Fruit fly (Drosophila melanogaster): Measurements from ENCODE around the gene CG34178.

CG34178 gene

DNA sequence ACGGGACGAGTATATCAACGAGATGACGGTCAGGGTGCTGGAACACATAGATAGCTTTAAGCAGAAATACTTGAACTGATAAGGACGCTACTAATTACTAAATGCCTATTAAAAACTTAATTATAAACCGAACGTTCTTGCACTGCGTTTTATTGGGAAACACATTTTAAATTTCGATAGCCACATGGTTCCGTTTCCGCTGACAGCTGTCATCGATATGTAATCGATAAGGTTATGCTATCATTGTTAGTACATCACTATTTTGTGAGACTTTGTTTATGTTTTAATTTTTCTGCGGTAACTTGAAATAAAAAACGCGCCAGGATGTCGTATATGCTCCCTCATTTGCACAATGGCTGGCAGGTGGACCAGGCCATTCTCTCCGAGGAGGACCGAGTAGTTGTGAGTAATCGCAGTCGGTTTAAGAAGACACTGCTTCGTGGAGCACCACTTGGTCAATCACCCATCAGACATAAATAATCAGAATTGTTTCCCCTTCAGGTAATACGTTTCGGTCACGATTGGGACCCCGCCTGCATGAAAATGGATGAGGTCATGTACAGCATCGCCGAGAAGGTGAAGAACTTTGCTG, 30.6 kb upstream of the CG34178 start, which contains the start of gene Dim1 (continued):
- peak; percentile 67; the same call in 2 of the 3 replicates for TF ChIP-seq CG7963 (GFP tag; IDR thresholded peaks at IDR 0.05; ENCODE audit: partially characterized antibody)
- TF ChIP-seq HLH4C (GFP tag; IDR thresholded peaks at IDR 0.05; ENCODE audit: partially characterized antibody), result peak; percentile 78
- peak; percentile 70 for TF ChIP-seq NfI (GFP tag; optimal IDR thresholded peaks at IDR 0.05)
- TF ChIP-seq CG33213 (GFP tag; optimal IDR thresholded peaks at IDR 0.05), result peak; percentile 49
- peak; percentile 5 for TF ChIP-seq CG3163 (GFP tag; optimal IDR thresholded peaks at IDR 0.05)
- peak; percentile 27; the same call in 1 of the 2 replicates for TF ChIP-seq inv (GFP tag; IDR thresholded peaks at IDR 0.05; ENCODE audit: partially characterized antibody)
- peak; percentile 15 for TF ChIP-seq ems (GFP tag; optimal IDR thresholded peaks at IDR 0.05)
- peak; percentile 54 for TF ChIP-seq CG15514 (GFP tag; optimal IDR thresholded peaks at IDR 0.05)
- no peak for TF ChIP-seq Nf-YC (tag; optimal IDR thresholded peaks at IDR 0.05)
- no peak for TF ChIP-seq Blimp-1 (GFP tag; optimal IDR thresholded peaks at IDR 0.05)
- peak; percentile 25 for TF ChIP-seq Side (GFP tag; optimal IDR thresholded peaks at IDR 0.05)
- peak; percentile 29 for TF ChIP-seq Mad (GFP tag; optimal IDR thresholded peaks at IDR 0.05)
- TF ChIP-seq CG1233 (GFP tag; optimal IDR thresholded peaks at IDR 0.05), result peak; percentile 16
- TF ChIP-seq E2f2 (GFP tag; IDR thresholded peaks at IDR 0.05), result peak; percentile 94
- no peak for TF ChIP-seq esg (GFP tag; conservative IDR thresholded peaks at IDR 0.05)
- TF ChIP-seq chinmo (GFP tag; IDR thresholded peaks at IDR 0.05; ENCODE audit: partially characterized antibody), result peak; percentile 78; the same call in 1 of the 4 replicates

dm6 chr2L:4410855-4411254, 22.9 kb upstream of the CG34178 start, which contains the start of gene CG43055:
TSS of gene CG43055 (plus strand) at chr2L:4411155.
- TF ChIP-seq sens (GFP tag) (peak; percentile 9), vnd (GFP tag; IDR thresholded peaks at IDR 0.05; ENCODE audit: partially characterized antibody) (no peak), CG14965 (GFP tag; optimal IDR thresholded peaks at IDR 0.05; ENCODE audit: borderline replicate concordance) (no peak)

- no peak for TF ChIP-seq CG7786 (GFP tag; optimal IDR thresholded peaks at IDR 0.05)
- TF ChIP-seq Xrp1 (GFP tag; IDR thresholded peaks at IDR 0.05), result no peak
- TF ChIP-seq crol (GFP tag; IDR thresholded peaks at IDR 0.05), result peak; percentile 26; the same call in 1 of the 2 replicates
- peak; percentile 70 for TF ChIP-seq scrt (GFP tag; optimal IDR thresholded peaks at IDR 0.05)
- TF ChIP-seq abd-A (tag; optimal IDR thresholded peaks at IDR 0.05), result peak; percentile 77
Measured at dm6 chr2L:4414059-4414458, 19.6 kb upstream of the CG34178 start.

DNA sequence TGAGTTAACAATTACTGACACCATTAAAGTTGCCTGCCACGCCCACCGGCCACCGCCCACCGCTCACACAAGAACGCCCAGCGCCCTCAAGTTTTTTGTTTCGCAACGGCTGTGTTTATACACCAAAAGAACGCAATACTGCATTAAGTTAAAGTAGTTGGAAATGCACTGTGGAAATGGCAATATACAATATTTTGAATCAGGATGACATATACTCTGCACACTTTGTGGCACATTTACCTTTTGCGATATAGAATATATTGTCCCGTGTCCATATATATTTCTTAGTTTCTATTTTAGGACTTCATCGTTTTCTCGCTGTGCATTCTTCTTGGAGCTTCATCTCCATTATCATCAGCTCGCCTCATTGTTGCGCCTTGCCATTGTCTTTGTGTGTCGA, 17.6 kb upstream of the CG34178 start:
- TF ChIP-seq Drgx (GFP tag; IDR thresholded peaks at IDR 0.05) (0 out of 2 replicates have a peak, but pooled peaks have one; percentile 34), Med (GFP tag) (peak; percentile 50), Dip3 (GFP tag; optimal IDR thresholded peaks at IDR 0.05) (no peak), row (GFP tag; IDR thresholded peaks at IDR 0.05) (peak; percentile 26; the same call in 1 of the 3 replicates)

DNA sequence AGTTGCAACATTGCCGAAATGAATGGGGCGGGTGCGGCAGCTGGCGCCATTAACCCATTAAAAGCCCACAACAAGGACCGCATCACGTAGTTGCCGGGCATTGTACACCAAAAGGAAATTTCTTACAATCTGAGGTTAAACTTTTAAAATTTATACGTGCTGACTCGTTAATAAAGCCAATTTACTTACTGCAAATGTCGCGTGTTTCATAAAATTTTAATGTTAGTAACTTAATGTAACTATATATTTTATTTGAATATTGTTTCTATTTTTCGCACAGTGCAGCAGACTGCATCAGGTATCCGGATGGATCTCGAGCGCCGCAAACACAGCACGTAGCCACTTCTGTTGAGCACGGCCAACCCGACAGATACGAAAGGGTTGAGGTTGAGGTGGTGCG, 16.8 kb upstream of the CG34178 start:
- TF ChIP-seq bsh (GFP tag; optimal IDR thresholded peaks at IDR 0.05) (peak in 1 of 2 experiments; percentile 41), trem (tag; optimal IDR thresholded peaks at IDR 0.05) (no peak), Drgx (GFP tag; IDR thresholded peaks at IDR 0.05) (peak; percentile 25; the same call in 1 of the 2 replicates)

dm6 chr2L:4417982-4418381, 15.7 kb upstream of the CG34178 start:
- TF ChIP-seq CG17612 (GFP tag; IDR thresholded peaks at IDR 0.05), result peak; percentile 65; the same call in 1 of the 2 replicates
- TF ChIP-seq croc (GFP tag; conservative IDR thresholded peaks at IDR 0.05), result peak; percentile 13; the same call in 1 of the 3 replicates
- TF ChIP-seq Atf6 (GFP tag; IDR thresholded peaks at IDR 0.05), result 0 out of 2 replicates have a peak, but pooled peaks have one; percentile 28
- TF ChIP-seq C15 (GFP tag; IDR thresholded peaks at IDR 0.05), result 0 out of 3 replicates have a peak, but pooled peaks have one; percentile 31
- peak; percentile 12; the same call in 1 of the 3 replicates for TF ChIP-seq B-H1 (GFP tag; IDR thresholded peaks at IDR 0.05)
- peak; percentile 94 for TF ChIP-seq kah (GFP tag; optimal IDR thresholded peaks at IDR 0.05)
- no peak for TF ChIP-seq jing (GFP tag; optimal IDR thresholded peaks at IDR 0.05)
- TF ChIP-seq D (optimal IDR thresholded peaks at IDR 0.05), result no peak
- TF ChIP-seq D (GFP tag; optimal IDR thresholded peaks at IDR 0.05), result peak; percentile 15
- 0 out of 2 replicates have a peak, but pooled peaks have one; percentile 33 for TF ChIP-seq dimm (GFP tag; IDR thresholded peaks at IDR 0.05)
- no peak for TF ChIP-seq CG6689 (GFP tag; IDR thresholded peaks at IDR 0.05)
- TF ChIP-seq Stat92E (GFP tag; optimal IDR thresholded peaks at IDR 0.05), result no peak
